Worm (Caenorhabditis elegans): ENCODE results near the gene irld-19.
A peak's percentile ranks its signal among the peaks of the same experiment; 100 is the strongest.

The irld-19 gene

DNA sequence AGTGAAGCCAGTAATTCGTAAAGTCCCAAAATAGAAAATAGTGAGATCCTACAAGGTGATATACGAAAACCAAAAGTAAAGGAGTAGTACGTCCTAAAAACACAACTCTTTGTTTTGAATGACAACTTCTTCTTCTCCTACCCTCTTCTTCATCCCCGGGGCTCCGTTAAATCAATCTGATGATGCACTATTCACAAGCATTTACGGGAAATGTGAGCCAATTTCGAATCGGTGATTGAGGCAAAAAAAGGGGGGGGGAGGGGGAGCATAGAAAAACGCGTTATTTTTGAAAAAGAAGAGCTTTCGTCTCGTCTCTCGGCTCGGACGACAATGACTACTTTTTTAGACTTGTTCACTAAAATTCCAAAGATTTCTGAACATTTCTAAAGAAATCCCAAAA lies 19.7 kb upstream of the irld-19 start:
- TF ChIP-seq lsy-12 (tag; optimal IDR thresholded peaks at IDR 0.05) (no peak), fkh-10 (GFP tag; optimal IDR thresholded peaks at IDR 0.05) (peak; percentile 57)

DNA sequence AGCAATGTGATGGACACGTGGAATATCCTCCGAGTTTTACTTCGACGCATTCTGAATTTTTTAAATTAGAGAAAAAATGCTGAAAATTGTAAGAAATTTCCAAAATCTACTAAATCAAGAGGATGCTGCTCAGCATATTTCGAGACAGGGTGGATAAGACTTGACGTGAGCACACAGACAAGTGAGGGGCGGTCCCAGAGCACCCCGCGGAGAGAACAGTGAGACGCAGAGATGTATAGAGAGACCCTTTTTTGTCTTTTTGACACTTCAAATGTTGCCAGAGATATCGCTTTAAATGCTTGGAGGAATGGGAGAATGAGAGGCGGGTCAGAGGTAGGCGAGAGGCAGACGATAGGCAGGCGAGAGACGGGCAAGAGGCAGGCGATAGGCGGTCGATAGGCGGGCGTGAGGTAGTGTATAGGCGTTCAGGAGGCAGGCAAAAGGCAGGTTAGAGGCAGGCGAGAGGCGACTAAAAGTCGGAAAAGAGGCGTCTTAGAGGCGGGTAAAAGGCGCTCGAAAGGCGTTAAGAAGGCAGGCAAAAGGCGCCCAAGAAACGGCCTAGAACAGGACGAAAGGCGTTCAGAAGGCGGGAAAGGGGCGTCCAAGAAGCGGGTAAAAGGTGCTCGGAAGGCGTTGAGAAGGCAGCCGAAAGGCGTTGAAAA lies 15.7 kb upstream of the irld-19 start, which contains the start of gene gab-1:
Gene gab-1, minus strand, starts transcription at position 51 of the 662 bp plus-strand sequence.
- peak; percentile 18 for TF ChIP-seq lin-39 (tag; optimal IDR thresholded peaks at IDR 0.05)
- TF ChIP-seq eor-1 (tag; optimal IDR thresholded peaks at IDR 0.05) = no peak

DNA sequence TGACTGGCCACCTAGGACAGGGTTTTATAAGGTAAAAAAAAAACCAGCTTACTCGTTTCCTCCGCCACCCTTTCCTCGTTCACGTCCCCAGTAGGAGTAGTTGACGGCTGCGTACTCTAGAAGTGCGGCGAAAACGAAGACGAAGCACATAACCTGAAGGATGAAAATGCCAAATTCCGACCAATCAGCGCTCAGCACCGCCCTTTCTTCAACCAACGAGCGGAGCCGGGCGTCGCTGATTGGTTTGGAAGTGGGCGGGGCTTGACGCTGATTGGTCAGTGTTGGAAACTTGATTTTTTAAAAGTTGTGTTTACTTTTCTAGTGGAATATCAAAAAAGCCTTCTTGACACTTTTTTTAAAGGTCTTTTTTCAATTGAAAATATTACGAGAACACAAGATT lies 9.6 kb upstream of the irld-19 start:
- peak; percentile 87 for TF ChIP-seq nfya-1 (tag; optimal IDR thresholded peaks at IDR 0.05; ENCODE audit: insufficient read depth)
- no peak for TF ChIP-seq hmg-11 (tag; optimal IDR thresholded peaks at IDR 0.05)

DNA sequence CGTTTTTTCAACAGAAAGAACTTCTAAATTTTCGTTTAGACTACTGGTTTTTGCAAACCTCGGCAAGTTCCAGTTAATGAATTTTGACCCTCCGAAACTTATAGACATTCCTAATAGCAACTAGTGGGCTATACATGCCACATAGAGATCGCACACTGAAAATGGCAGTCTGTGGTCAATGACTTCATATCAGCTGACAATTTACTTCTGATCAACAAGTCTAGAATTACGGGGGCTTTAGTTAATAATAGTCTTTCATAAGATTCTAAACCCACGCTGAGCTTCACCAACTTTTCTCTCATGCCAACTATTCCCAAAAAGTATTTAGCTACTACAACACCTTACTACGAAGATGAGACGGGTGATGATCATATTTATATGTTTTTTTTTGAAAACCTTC lies 6.8 kb downstream of the irld-19 start, which contains the start of gene srw-9:
Gene srw-9, plus strand, starts transcription at position 301 of the 400 bp plus-strand sequence.
- no peak for TF ChIP-seq skn-1 (tag; optimal IDR thresholded peaks at IDR 0.05)
- no peak for TF ChIP-seq nhr-77 (tag; optimal IDR thresholded peaks at IDR 0.05)
- TF ChIP-seq elt-1 (tag; optimal IDR thresholded peaks at IDR 0.05) = no peak
- TF ChIP-seq elt-2 (tag; optimal IDR thresholded peaks at IDR 0.05) = no peak
- no peak for TF ChIP-seq nhr-12 (tag; optimal IDR thresholded peaks at IDR 0.05)
- no peak for TF ChIP-seq nhr-43 (tag; optimal IDR thresholded peaks at IDR 0.05; ENCODE audit: poor library complexity, severe bottlenecking)
- TF ChIP-seq mdl-1 (tag; optimal IDR thresholded peaks at IDR 0.05) = no peak

DNA sequence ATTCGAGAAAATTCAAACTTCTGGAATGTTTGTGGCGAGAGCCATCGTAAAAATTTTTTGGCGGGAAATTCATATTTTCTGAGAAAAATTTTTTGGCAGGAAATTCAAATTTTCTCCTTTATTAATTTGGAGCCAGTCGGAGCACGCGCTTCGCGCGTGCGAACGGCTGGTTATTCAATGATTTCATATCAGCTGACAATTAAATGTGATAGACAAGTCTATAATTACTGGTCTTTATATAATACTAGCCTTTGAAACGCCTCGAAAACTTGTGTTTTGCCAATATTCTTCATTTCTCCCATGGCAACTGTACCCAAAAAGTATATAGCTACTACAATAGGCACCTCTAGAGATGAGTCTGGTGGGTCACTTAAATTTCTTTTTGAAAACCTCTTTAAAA lies 9.1 kb downstream of the irld-19 start, which contains the start of gene srw-10:
Gene srw-10, plus strand, starts transcription at position 301 of the 400 bp plus-strand sequence.
- TF ChIP-seq skn-1 (tag; optimal IDR thresholded peaks at IDR 0.05) (no peak), ceh-82 (tag; optimal IDR thresholded peaks at IDR 0.05) (no peak), nhr-25 (tag; optimal IDR thresholded peaks at IDR 0.05) (no peak), ztf-11 (tag; optimal IDR thresholded peaks at IDR 0.05) (no peak), lin-39 (tag; optimal IDR thresholded peaks at IDR 0.05) (no peak), sea-2 (GFP tag; optimal IDR thresholded peaks at IDR 0.05) (no peak), lsy-12 (tag; optimal IDR thresholded peaks at IDR 0.05) (no peak), ama-1 (optimal IDR thresholded peaks at IDR 0.05) (no peak), egl-5 (tag; optimal IDR thresholded peaks at IDR 0.05) (no peak), nhr-12 (tag; optimal IDR thresholded peaks at IDR 0.05) (no peak)

DNA sequence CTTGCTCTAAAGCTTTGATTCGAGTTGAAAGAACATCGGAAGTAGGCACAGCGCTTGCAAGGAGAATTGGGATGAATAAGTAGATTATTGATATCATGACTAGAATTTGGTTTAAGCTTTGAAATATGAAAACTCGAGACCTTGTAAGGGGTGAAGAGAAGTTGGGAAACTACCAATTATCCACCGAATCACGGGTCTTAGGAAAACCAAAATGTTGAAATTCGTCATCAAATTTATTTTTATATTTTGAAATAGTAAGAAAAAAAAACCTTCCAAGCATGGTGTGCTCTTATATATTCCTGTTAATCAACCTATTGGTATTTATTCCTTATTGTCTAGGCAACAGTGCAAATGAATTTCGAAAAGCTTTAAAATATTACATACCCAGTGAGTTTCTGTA lies 13.3 kb downstream of the irld-19 start, which contains the start of the genes irld-60 and irld-20:
Gene irld-60, minus strand, starts transcription at position 101 of the 400 bp plus-strand sequence.
Gene irld-20, plus strand, starts transcription at position 279 of the 400 bp plus-strand sequence.
- TF ChIP-seq ceh-82 (tag; optimal IDR thresholded peaks at IDR 0.05) (no peak), unc-39 (tag; optimal IDR thresholded peaks at IDR 0.05) (no peak), elt-3 (tag; optimal IDR thresholded peaks at IDR 0.05) (no peak), ztf-11 (tag; optimal IDR thresholded peaks at IDR 0.05) (no peak), hmg-11 (tag; optimal IDR thresholded peaks at IDR 0.05) (no peak), ztf-4 (tag; optimal IDR thresholded peaks at IDR 0.05) (no peak)

- no peak for TF ChIP-seq elt-3 (tag; optimal IDR thresholded peaks at IDR 0.05)
- no peak for TF ChIP-seq nhr-237 (tag; optimal IDR thresholded peaks at IDR 0.05)
- TF ChIP-seq mdl-1 (tag; optimal IDR thresholded peaks at IDR 0.05) = no peak
- TF ChIP-seq ceh-82 (tag; optimal IDR thresholded peaks at IDR 0.05) = no peak
- TF ChIP-seq ceh-16 (tag; optimal IDR thresholded peaks at IDR 0.05) = no peak
- no peak for TF ChIP-seq mml-1 (tag; optimal IDR thresholded peaks at IDR 0.05)
- no peak for TF ChIP-seq nhr-77 (tag; optimal IDR thresholded peaks at IDR 0.05)
These were observed 17.7 kb downstream of the irld-19 start, which contains the start of gene Y111B2A.21 for ce11 chrIII:12746369-12746855. TSS of gene Y111B2A.21 (plus strand) at chrIII:12746419.

ce11 chrIII:12743515-12743914 lies 20.6 kb downstream of the irld-19 start:
- TF ChIP-seq nhr-12 (tag; optimal IDR thresholded peaks at IDR 0.05) (no peak), ztf-11 (tag; optimal IDR thresholded peaks at IDR 0.05) (no peak), elt-3 (tag; optimal IDR thresholded peaks at IDR 0.05) (no peak), fkh-10 (GFP tag; optimal IDR thresholded peaks at IDR 0.05) (no peak), ceh-16 (tag; optimal IDR thresholded peaks at IDR 0.05) (no peak), nhr-11 (tag; optimal IDR thresholded peaks at IDR 0.05) (no peak), nhr-67 (tag; optimal IDR thresholded peaks at IDR 0.05) (no peak), elt-2 (tag; optimal IDR thresholded peaks at IDR 0.05) (no peak), sea-2 (GFP tag; optimal IDR thresholded peaks at IDR 0.05) (no peak), nhr-28 (tag; optimal IDR thresholded peaks at IDR 0.05) (no peak), snpc-4 (tag; optimal IDR thresholded peaks at IDR 0.05) (no peak), ama-1 (optimal IDR thresholded peaks at IDR 0.05) (no peak), skn-1 (tag; optimal IDR thresholded peaks at IDR 0.05) (no peak), ceh-9 (tag; optimal IDR thresholded peaks at IDR 0.05) (no peak), fkh-2 (tag; optimal IDR thresholded peaks at IDR 0.05) (no peak)

Measured in whole organism, L3 larva.